Worm (Caenorhabditis elegans) whole organism, L3 larva: ENCODE results near the gene pals-33.

Source experiments
- egl-27 ChIP-seq: sonication (generic microtip); optimal IDR thresholded peaks from 4 replicates; lab custom pipeline; 2017; ENCODE audit warnings: missing biosample characterization, missing genetic modification reagents, missing genetic modification characterization
- fkh-10 ChIP-seq: sonication (generic microtip); optimal IDR thresholded peaks from 2 replicates; lab custom pipeline; 2017; ENCODE audit warnings: missing biosample characterization, missing genetic modification reagents, missing genetic modification characterization
- jun-1 ChIP-seq: fragments of 150-350 bp; optimal IDR thresholded peaks from 2 replicates; lab custom pipeline; 2014; ENCODE audit warnings: missing biosample characterization, missing genetic modification reagents, missing genetic modification characterization
- nhr-76 ChIP-seq: fragments of 150-350 bp; sonication (generic microtip); optimal IDR thresholded peaks from 5 replicates; lab custom pipeline; 2014; ENCODE audit warnings: missing biosample characterization, missing genetic modification characterization
- skn-1 ChIP-seq: fragments of 150-350 bp; optimal IDR thresholded peaks from 2 replicates; lab custom pipeline; 2014; ENCODE audit warnings: missing biosample characterization, missing genetic modification characterization
- ztf-11 ChIP-seq: fragments of 150-350 bp; optimal IDR thresholded peaks from 2 replicates; lab custom pipeline; 2014; ENCODE audit warnings: missing biosample characterization, missing genetic modification characterization

DNA sequence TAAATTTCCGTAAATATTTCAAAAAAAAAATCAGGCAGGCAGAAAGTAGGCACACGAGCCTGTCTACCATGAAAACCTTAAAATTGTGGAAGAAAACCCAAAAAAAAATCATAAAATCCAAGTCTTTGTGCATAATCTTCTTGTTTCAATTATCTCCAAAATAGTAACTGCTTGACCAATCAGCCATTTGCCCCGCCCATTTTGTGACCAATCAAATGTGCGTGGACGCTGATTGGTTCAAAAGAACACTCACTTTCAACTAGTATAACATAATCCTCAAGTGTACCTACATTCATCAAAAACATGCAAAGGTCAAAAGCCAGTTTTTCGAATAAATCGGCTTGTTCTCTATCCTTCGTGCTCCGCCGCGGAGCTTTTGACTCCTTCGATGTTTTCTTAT, 5.3 kb downstream of the pals-33 start:
- no peak for TF ChIP-seq skn-1 (tag; lab: Kevin White, UChicago)
- TF ChIP-seq ztf-11 (tag; lab: Kevin White, UChicago) = no peak
- no peak for TF ChIP-seq jun-1
- TF ChIP-seq fkh-10 (GFP tag; lab: Kevin White, UChicago) = no peak
- TF ChIP-seq egl-27 (tag; lab: Kevin White, UChicago) = no peak
- no peak for TF ChIP-seq nhr-76
